Worm (Caenorhabditis elegans): ENCODE measurements around the gene fut-6.

fut-6 gene

DNA sequence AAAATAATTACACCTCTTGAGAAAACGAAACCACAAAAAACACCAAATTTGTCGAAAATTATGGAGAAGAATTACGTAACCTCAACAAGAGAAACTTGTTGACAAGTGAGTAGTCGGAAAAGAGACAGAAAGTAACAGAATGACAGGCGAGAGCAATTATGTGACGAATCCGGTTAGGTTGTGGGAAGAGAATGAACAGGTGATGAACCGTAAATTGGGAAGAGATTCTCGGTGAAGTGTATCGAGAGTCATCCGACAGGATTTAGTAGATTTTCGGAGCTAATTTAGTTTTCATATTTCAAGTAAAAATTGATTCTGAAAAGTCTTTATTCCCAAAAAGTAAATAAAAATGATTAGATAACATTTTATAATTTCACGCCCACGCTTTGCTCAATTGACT lies 25.7 kb upstream of the fut-6 start, which contains the start of gene T05A7.7:
TSS of gene T05A7.7 (minus strand) at position 101 of the 400 bp plus-strand sequence.
- TF ChIP-seq T22C8.4 (GFP tag; IDR thresholded peaks at IDR 0.05) (no peak), flt-1 (GFP tag; IDR thresholded peaks at IDR 0.05) (no peak), cog-1 (tag; optimal IDR thresholded peaks at IDR 0.05) (no peak), tab-1 (GFP tag; IDR thresholded peaks at IDR 0.05) (no peak), ref-1 (GFP tag; conservative IDR thresholded peaks at IDR 0.05) (no peak), ztf-23 (GFP tag; IDR thresholded peaks at IDR 0.05) (no peak), klf-2 (GFP tag; conservative IDR thresholded peaks at IDR 0.05) (no peak), ztf-29 (GFP tag; IDR thresholded peaks at IDR 0.05) (no peak), med-1 (GFP tag; optimal IDR thresholded peaks at IDR 0.05; ENCODE audit: insufficient read depth) (no peak)

DNA sequence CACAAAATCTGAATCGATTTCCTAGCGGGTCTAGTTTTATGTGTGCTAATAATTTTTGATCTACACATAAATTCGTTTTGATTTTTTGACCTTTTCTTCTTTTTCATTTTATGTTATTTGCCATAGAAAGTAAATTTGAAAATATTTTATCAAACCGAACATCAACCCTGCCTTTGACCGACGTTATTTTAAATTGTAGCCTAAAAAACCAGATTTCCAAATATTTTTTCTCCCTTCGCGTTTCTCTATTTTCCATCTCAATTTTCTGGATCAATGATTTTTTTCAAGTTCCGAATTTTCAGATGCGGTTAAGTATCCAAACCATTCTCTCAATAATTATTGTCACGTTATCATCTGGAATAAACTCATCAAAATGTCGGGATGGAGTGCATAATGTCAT lies 22.2 kb upstream of the fut-6 start, which contains the start of gene T05A7.1:
TSS of gene T05A7.1 (plus strand) at position 301 of the 400 bp plus-strand sequence.
- TF ChIP-seq ztf-23 (GFP tag; IDR thresholded peaks at IDR 0.05) (no peak), ztf-29 (GFP tag; IDR thresholded peaks at IDR 0.05) (no peak), ref-1 (GFP tag; conservative IDR thresholded peaks at IDR 0.05) (no peak), klf-2 (GFP tag; conservative IDR thresholded peaks at IDR 0.05) (no peak), cog-1 (tag; optimal IDR thresholded peaks at IDR 0.05) (no peak), flt-1 (GFP tag; IDR thresholded peaks at IDR 0.05) (no peak), T22C8.4 (GFP tag; IDR thresholded peaks at IDR 0.05) (no peak), med-1 (GFP tag; optimal IDR thresholded peaks at IDR 0.05; ENCODE audit: insufficient read depth) (no peak), tab-1 (GFP tag; IDR thresholded peaks at IDR 0.05) (no peak)

DNA sequence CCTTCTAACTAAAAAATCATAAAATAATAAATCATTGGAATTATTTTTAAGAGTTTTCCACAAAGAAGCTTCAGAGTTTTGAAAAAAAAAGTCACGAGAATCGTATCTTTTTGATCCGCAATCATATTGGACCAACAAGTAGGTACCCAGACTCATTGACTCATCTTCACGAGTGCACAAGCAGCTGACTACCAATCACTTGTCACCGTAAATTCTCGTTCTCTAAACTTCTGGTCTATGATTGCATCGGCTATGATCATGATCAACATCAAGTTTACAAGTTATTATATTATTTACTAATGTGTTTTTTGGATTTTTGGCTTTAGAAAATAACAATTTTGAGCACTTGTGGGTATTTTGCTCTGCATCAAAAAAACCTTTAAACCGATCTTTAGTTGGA lies 20.5 kb upstream of the fut-6 start:
- TF ChIP-seq ztf-23 (GFP tag; IDR thresholded peaks at IDR 0.05), result no peak
- TF ChIP-seq klf-2 (GFP tag; conservative IDR thresholded peaks at IDR 0.05), result no peak
- no peak for TF ChIP-seq ref-1 (GFP tag; conservative IDR thresholded peaks at IDR 0.05)
- TF ChIP-seq ztf-29 (GFP tag; IDR thresholded peaks at IDR 0.05), result no peak
- TF ChIP-seq T22C8.4 (GFP tag; IDR thresholded peaks at IDR 0.05), result no peak
- TF ChIP-seq med-1 (GFP tag; optimal IDR thresholded peaks at IDR 0.05; ENCODE audit: insufficient read depth), result no peak
- TF ChIP-seq flt-1 (GFP tag; IDR thresholded peaks at IDR 0.05), result no peak
- TF ChIP-seq cog-1 (tag; optimal IDR thresholded peaks at IDR 0.05), result no peak

DNA sequence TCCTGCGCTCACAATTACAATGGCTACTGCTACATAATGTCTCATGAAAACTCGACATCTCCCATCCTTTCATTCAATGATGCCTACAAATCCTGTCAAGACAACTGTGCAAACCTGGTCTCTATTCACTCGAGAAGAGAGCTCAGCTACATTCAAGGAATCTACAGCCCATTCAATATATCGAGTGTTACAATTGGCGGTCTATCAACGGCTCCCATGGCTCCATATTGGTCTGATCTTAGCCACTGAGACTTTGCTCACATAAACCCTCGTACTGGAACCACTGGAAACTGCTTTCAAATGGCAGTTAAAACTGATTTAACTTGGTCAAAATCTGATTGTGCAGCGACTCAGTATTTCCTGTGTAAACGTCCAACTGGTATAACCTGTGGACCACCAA lies 19.7 kb upstream of the fut-6 start, which contains the start of gene T05A7.3:
TSS of gene T05A7.3 (plus strand) at position 301 of the 400 bp plus-strand sequence.
- TF ChIP-seq T22C8.4 (GFP tag; IDR thresholded peaks at IDR 0.05) (no peak), ref-1 (GFP tag; conservative IDR thresholded peaks at IDR 0.05) (no peak), klf-2 (GFP tag; conservative IDR thresholded peaks at IDR 0.05) (no peak), ztf-23 (GFP tag; IDR thresholded peaks at IDR 0.05) (no peak), ztf-29 (GFP tag; IDR thresholded peaks at IDR 0.05) (no peak), cog-1 (tag; optimal IDR thresholded peaks at IDR 0.05) (no peak), tab-1 (GFP tag; IDR thresholded peaks at IDR 0.05) (no peak)

DNA sequence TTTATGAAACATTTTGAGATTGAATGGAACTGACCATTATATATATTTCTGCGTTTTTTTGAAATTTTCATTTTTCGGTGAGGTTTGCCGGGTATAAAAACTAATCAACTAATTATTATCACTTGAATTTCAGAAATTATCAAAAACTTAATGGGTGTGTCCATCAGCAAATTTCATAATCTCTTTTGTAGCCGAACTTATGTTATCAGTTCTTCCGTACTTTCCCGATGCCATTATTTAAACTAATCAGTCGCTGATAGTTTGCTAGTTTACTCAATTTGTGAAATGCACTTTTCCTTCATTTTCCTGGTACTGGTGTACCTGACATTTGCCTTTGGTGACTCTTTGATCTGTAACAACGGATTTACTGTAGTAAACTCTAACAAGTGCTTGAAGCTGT lies 18.5 kb upstream of the fut-6 start:
- TF ChIP-seq ref-1 (GFP tag; conservative IDR thresholded peaks at IDR 0.05), result no peak
- TF ChIP-seq flt-1 (GFP tag; IDR thresholded peaks at IDR 0.05), result no peak
- TF ChIP-seq cog-1 (tag; optimal IDR thresholded peaks at IDR 0.05), result no peak

DNA sequence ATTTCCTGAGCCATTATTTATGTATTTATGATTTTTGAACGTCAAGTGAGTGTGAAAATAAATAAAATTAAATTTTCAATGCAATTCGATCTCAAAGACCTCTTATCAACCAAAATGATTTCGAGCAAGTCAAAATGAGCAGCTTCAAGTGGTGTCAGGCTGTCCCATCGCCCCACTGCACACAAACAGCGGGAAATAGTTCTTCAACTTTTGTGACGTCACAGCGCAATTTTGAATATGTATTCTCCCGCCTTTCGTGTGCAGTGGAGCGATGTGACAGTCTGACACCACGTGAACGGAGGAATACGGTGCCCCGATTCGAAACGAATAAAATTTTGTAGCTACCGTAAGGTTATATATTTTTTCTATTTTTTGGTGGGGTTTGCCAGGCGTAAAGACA lies 17.9 kb upstream of the fut-6 start:
- TF ChIP-seq ztf-29 (GFP tag; IDR thresholded peaks at IDR 0.05), result no peak
- TF ChIP-seq ref-1 (GFP tag; conservative IDR thresholded peaks at IDR 0.05), result no peak
- no peak for TF ChIP-seq flt-1 (GFP tag; IDR thresholded peaks at IDR 0.05)
- TF ChIP-seq ztf-23 (GFP tag; IDR thresholded peaks at IDR 0.05), result no peak
- TF ChIP-seq cog-1 (tag; optimal IDR thresholded peaks at IDR 0.05), result no peak
- no peak for TF ChIP-seq klf-2 (GFP tag; conservative IDR thresholded peaks at IDR 0.05)
- TF ChIP-seq med-1 (GFP tag; optimal IDR thresholded peaks at IDR 0.05; ENCODE audit: insufficient read depth), result no peak
- TF ChIP-seq tab-1 (GFP tag; IDR thresholded peaks at IDR 0.05), result no peak
- no peak for TF ChIP-seq T22C8.4 (GFP tag; IDR thresholded peaks at IDR 0.05)

DNA sequence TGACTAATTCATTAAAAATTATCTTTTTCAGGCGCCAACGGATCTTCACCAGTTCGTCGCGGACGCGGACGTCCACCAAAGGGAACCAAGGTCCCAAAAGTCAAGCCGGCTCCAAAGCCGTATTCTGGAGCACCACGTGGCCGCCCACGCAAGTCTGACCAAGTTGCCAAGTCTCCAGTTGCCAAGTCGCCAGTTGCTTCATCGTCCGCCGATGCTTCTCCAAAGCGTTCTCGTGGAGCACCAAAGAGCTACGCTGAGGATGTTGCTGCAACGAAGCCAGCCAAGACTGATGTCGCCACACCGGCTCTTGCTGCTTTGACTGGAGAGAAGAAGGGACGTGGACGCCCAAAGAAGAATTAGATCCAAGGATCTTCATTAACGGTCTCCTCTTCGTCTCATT lies 17.5 kb upstream of the fut-6 start:
- TF ChIP-seq cog-1 (tag; optimal IDR thresholded peaks at IDR 0.05), result no peak
- TF ChIP-seq T22C8.4 (GFP tag; IDR thresholded peaks at IDR 0.05), result no peak
- TF ChIP-seq med-1 (GFP tag; optimal IDR thresholded peaks at IDR 0.05; ENCODE audit: insufficient read depth), result no peak
- no peak for TF ChIP-seq klf-2 (GFP tag; conservative IDR thresholded peaks at IDR 0.05)
- no peak for TF ChIP-seq ref-1 (GFP tag; conservative IDR thresholded peaks at IDR 0.05)
- no peak for TF ChIP-seq tab-1 (GFP tag; IDR thresholded peaks at IDR 0.05)
- no peak for TF ChIP-seq ztf-23 (GFP tag; IDR thresholded peaks at IDR 0.05)
- no peak for TF ChIP-seq flt-1 (GFP tag; IDR thresholded peaks at IDR 0.05)
- no peak for TF ChIP-seq ztf-29 (GFP tag; IDR thresholded peaks at IDR 0.05)

DNA sequence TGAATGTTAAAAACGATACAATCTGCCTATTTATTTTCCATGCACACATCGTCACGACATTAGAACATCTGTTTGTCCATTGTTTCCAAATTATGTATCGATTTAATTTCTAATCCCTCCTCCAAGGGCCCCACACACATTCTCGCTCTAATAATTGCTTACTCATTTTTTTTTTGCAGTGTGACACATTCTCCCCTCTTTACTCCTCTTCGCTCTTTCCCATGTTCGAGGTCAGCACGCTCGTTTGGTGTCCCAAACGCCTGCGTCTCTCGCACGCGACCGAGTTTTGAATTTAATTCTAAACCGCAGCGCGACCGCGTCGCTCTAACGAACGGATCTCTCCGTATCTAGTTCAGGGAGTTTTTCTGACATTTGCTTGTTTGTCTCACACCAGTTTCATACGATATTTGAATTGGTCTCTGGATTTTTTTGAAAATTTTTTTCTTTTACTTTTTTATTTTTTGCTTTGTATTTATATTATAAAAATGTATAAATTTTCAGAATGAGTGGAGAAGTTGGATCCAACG lies 16.9 kb upstream of the fut-6 start, which contains the start of the genes clec-140 and hmg-11:
TSS of gene clec-140 (plus strand) at position 477 of the 527 bp plus-strand sequence.
TSS of gene hmg-11 (plus strand) at position 502 of the 527 bp plus-strand sequence.
- TF ChIP-seq flt-1 (GFP tag; IDR thresholded peaks at IDR 0.05) (0 out of 2 replicates have a peak, but pooled peaks have one; percentile 37), med-1 (GFP tag; optimal IDR thresholded peaks at IDR 0.05; ENCODE audit: insufficient read depth) (no peak), ztf-29 (GFP tag; IDR thresholded peaks at IDR 0.05) (no peak), klf-2 (GFP tag; conservative IDR thresholded peaks at IDR 0.05) (no peak), T22C8.4 (GFP tag; IDR thresholded peaks at IDR 0.05) (peak; percentile 52), tab-1 (GFP tag; IDR thresholded peaks at IDR 0.05) (no peak), ztf-23 (GFP tag; IDR thresholded peaks at IDR 0.05) (0 out of 2 replicates have a peak, but pooled peaks have one; percentile 52), cog-1 (tag; optimal IDR thresholded peaks at IDR 0.05) (peak; percentile 66), ref-1 (GFP tag; conservative IDR thresholded peaks at IDR 0.05) (no peak)

DNA sequence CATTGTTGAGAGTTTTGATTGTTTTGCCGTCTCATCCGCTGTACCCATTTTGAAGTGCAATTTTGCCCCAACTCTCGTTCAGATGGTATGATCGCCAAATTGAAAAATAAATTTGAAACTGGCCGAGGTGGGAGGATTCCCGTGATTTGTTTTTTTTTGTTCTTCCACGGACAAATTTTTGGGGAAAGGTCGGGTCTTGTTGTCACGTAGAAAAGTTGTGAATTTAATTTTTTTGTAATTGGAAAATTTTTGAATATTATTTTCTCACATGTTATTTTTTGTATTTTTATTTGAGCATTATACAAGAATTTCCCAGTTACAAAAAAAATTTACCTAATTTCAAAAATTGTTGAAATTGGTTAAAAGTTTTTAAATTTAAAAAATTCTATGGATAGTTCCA lies 16.0 kb upstream of the fut-6 start, which contains the start of gene T05A7.6:
TSS of gene T05A7.6 (minus strand) at position 101 of the 400 bp plus-strand sequence.
- no peak for TF ChIP-seq flt-1 (GFP tag; IDR thresholded peaks at IDR 0.05)
- TF ChIP-seq ref-1 (GFP tag; conservative IDR thresholded peaks at IDR 0.05), result no peak
- TF ChIP-seq T22C8.4 (GFP tag; IDR thresholded peaks at IDR 0.05), result no peak
- TF ChIP-seq med-1 (GFP tag; optimal IDR thresholded peaks at IDR 0.05; ENCODE audit: insufficient read depth), result no peak
- no peak for TF ChIP-seq tab-1 (GFP tag; IDR thresholded peaks at IDR 0.05)
- no peak for TF ChIP-seq ztf-23 (GFP tag; IDR thresholded peaks at IDR 0.05)
- TF ChIP-seq cog-1 (tag; optimal IDR thresholded peaks at IDR 0.05), result no peak
- TF ChIP-seq ztf-29 (GFP tag; IDR thresholded peaks at IDR 0.05), result no peak
- TF ChIP-seq klf-2 (GFP tag; conservative IDR thresholded peaks at IDR 0.05), result no peak
